Worm (Caenorhabditis elegans): Measurements from ENCODE around the gene sta-2.

sta-2 gene

DNA sequence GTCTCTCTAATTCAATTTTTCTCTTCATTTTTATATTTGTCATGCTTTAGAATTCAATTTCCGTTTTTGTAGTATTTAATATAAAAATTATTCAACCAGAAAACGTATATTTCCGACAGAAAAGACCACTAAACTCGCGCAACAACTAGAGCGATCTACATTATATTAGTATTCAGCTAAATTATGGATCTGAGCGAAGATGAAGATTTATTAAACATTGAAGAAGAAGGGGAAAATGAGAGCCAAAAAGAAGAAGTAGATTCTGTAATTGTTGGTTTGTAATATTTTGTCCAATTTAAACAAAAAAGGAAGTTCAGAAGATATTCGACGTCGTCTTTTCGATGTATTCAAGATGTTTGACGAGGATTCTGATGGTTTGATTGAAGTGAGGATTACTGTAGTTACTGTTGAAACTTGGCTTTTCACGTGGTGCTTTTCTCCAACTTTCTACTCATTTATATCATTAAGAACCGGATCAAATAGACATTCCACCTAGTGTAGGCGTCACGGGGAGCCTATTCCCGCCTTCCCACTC, 7.0 kb upstream of the sta-2 start, which contains the start of gene cal-7:
TSS of gene cal-7 (plus strand) at position 184 of the 535 bp plus-strand sequence.
- no peak for TF ChIP-seq ets-5 (GFP tag; IDR thresholded peaks at IDR 0.05)
- TF ChIP-seq C16A3.4 (tag; optimal IDR thresholded peaks at IDR 0.05) = no peak
- TF ChIP-seq nhr-12 (tag; optimal IDR thresholded peaks at IDR 0.05) = no peak
- no peak for TF ChIP-seq skn-1 (tag; optimal IDR thresholded peaks at IDR 0.05)
- no peak for TF ChIP-seq unc-86 (tag; optimal IDR thresholded peaks at IDR 0.05)
- peak in 1 of 2 experiments; percentile 24 for TF ChIP-seq lsy-2 (tag; optimal IDR thresholded peaks at IDR 0.05)
- TF ChIP-seq xbp-1 (tag; optimal IDR thresholded peaks at IDR 0.05) = no peak
- TF ChIP-seq nhr-85 (tag) = no peak
- TF ChIP-seq F16B12.6 (tag; optimal IDR thresholded peaks at IDR 0.05) = no peak
- TF ChIP-seq aly-2 (tag; optimal IDR thresholded peaks at IDR 0.05) = peak; percentile 10
- TF ChIP-seq nhr-71 (tag; optimal IDR thresholded peaks at IDR 0.05) = peak; percentile 5
- no peak for TF ChIP-seq ztf-11 (tag; optimal IDR thresholded peaks at IDR 0.05)
- TF ChIP-seq tlp-1 (tag; optimal IDR thresholded peaks at IDR 0.05) = no peak
- TF ChIP-seq ces-1 (GFP tag; optimal IDR thresholded peaks at IDR 0.05) = no peak
- TF ChIP-seq nhr-28 (tag; optimal IDR thresholded peaks at IDR 0.05) = no peak
- no peak for TF ChIP-seq efl-3 (GFP tag; optimal IDR thresholded peaks at IDR 0.05)
- TF ChIP-seq ceh-8 (GFP tag; optimal IDR thresholded peaks at IDR 0.05) = no peak
- no peak for TF ChIP-seq nhr-84 (tag; optimal IDR thresholded peaks at IDR 0.05)
- TF ChIP-seq egl-13 (tag; optimal IDR thresholded peaks at IDR 0.05) = peak; percentile 1
- TF ChIP-seq egl-27 (tag; optimal IDR thresholded peaks at IDR 0.05) = no peak
- no peak for TF ChIP-seq lin-15B (tag; optimal IDR thresholded peaks at IDR 0.05)
- no peak for TF ChIP-seq mab-9 (GFP tag; IDR thresholded peaks at IDR 0.05)
- no peak for TF ChIP-seq sup-37 (GFP tag; optimal IDR thresholded peaks at IDR 0.05)
- TF ChIP-seq blmp-1 (tag; optimal IDR thresholded peaks at IDR 0.05) = no peak
- no peak for TF ChIP-seq ceh-82 (tag; optimal IDR thresholded peaks at IDR 0.05)
- no peak for TF ChIP-seq hlh-17 (GFP tag; optimal IDR thresholded peaks at IDR 0.05; ENCODE audit: borderline replicate concordance)
- TF ChIP-seq lin-13 (GFP tag; optimal IDR thresholded peaks at IDR 0.05) = no peak
- no peak for TF ChIP-seq nhr-47 (tag; optimal IDR thresholded peaks at IDR 0.05)
- no peak for TF ChIP-seq nhr-76 (tag; optimal IDR thresholded peaks at IDR 0.05)
- TF ChIP-seq fkh-8 (tag; optimal IDR thresholded peaks at IDR 0.05) = peak; percentile 2
- no peak for TF ChIP-seq C34B4.2 (tag; optimal IDR thresholded peaks at IDR 0.05)
- TF ChIP-seq ztf-4 (tag; optimal IDR thresholded peaks at IDR 0.05) = peak; percentile 35
- TF ChIP-seq elt-3 (tag; optimal IDR thresholded peaks at IDR 0.05) = no peak
- no peak for TF ChIP-seq nhr-77 (tag; optimal IDR thresholded peaks at IDR 0.05)
- no peak for TF ChIP-seq irx-1 (tag; optimal IDR thresholded peaks at IDR 0.05)

ce11 chrV:9737287-9737686, 3.7 kb upstream of the sta-2 start, which contains the start of gene aqp-4:
Gene aqp-4 (plus strand): TSS chrV:9737556.
- TF ChIP-seq elt-2 (tag; optimal IDR thresholded peaks at IDR 0.05) (peak; percentile 26), efl-3 (GFP tag; optimal IDR thresholded peaks at IDR 0.05) (no peak)

- TF ChIP-seq skn-1 (tag; optimal IDR thresholded peaks at IDR 0.05) (no peak), efl-1 (optimal IDR thresholded peaks at IDR 0.05) (no peak), efl-1 (GFP tag; optimal IDR thresholded peaks at IDR 0.05 in 1 of 2) (peak in 1 of 2 experiments; percentile 73), elt-2 (tag; optimal IDR thresholded peaks at IDR 0.05) (peak; percentile 56)
Measured at ce11 chrV:9738077-9738705, 2.8 kb upstream of the sta-2 start.

DNA sequence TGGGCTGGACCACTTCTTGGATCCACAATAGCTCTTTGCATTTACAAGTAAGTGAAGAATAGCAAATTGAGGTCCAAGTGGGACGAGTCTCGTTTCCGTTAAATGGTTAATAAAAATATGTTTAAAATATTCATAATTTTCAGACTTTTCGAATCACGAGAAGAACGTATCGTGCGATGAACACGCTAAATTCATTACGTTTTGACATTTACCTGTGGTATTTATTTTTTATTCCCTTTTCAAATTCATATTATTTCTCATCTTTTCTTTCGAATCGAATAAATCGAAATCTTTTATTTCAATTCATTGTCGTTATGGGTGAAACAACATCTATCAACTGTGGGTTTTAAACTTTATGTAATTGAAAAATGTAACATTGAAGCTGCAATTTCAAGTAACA, 1.6 kb upstream of the sta-2 start, which contains the start of gene marc-1:
TSS of gene marc-1 (plus strand) at position 301 of the 400 bp plus-strand sequence.
- TF ChIP-seq nhr-11 (tag; optimal IDR thresholded peaks at IDR 0.05) (no peak), fkh-10 (GFP tag; optimal IDR thresholded peaks at IDR 0.05) (no peak), lin-14 (GFP tag; optimal IDR thresholded peaks at IDR 0.05) (no peak), ceh-63 (GFP tag; optimal IDR thresholded peaks at IDR 0.05) (no peak), unc-98 (GFP tag; IDR thresholded peaks at IDR 0.05) (no peak), ceh-88 (GFP tag; IDR thresholded peaks at IDR 0.05) (no peak), sox-4 (tag; optimal IDR thresholded peaks at IDR 0.05) (no peak), lir-3 (tag; optimal IDR thresholded peaks at IDR 0.05; ENCODE audit: poor library complexity) (no peak), ceh-8 (GFP tag; optimal IDR thresholded peaks at IDR 0.05) (no peak)

Measured in whole organism, L1 larva.